Worm (Caenorhabditis elegans): ENCODE results near the gene srbc-43.

ce11 chrV:12773852-12774251 is 16.5 kb downstream of the srbc-43 start:
- TF ChIP-seq egl-27 (tag; optimal IDR thresholded peaks at IDR 0.05): no peak
- no peak for TF ChIP-seq fkh-2 (tag; optimal IDR thresholded peaks at IDR 0.05)
- no peak for TF ChIP-seq R02D3.7 (tag; optimal IDR thresholded peaks at IDR 0.05)
- no peak for TF ChIP-seq nhr-28 (tag; optimal IDR thresholded peaks at IDR 0.05)
- TF ChIP-seq lin-39 (tag; optimal IDR thresholded peaks at IDR 0.05): no peak
- TF ChIP-seq nhr-11 (tag; optimal IDR thresholded peaks at IDR 0.05): no peak
- no peak for TF ChIP-seq skn-1 (tag; optimal IDR thresholded peaks at IDR 0.05)
- no peak for TF ChIP-seq aly-2 (tag; optimal IDR thresholded peaks at IDR 0.05)
